Fruit fly (Drosophila melanogaster): Measurements from ENCODE around the gene wac.

The wac gene

DNA sequence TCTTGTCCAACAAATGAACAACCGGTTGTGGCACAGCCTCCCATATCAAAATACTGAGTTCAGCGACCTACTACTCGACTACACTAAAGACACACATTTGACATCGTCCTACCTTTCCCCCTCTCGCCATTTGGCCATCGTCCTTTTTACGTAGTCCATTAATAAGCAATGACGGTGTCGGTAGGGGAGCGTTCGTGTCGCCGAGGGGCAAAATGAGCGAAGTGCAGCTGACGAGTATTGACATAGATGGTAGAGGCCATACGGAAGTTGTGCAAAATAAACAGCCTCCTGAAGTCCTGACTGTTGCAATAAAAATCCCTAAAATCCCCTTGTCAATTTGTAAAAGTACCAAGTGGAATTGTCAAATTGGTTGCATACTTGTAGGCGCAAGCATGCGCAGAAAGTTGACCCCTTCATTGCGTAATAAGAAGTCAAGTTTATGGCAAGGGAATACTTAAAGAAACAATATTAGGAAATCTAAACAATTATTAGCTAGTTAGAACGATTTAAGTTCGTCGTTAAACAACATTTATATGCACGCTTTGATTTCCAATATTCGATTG lies 33.7 kb downstream of the wac start:
- TF ChIP-seq CG34367 (tag; optimal IDR thresholded peaks at IDR 0.05) = no peak
- TF ChIP-seq EcR (GFP tag; optimal IDR thresholded peaks at IDR 0.05) = peak; percentile 80
- 0 out of 3 replicates have a peak, but pooled peaks have one; percentile 36 for TF ChIP-seq CG4496 (GFP tag; IDR thresholded peaks at IDR 0.05)
- TF ChIP-seq CG8301 (tag; optimal IDR thresholded peaks at IDR 0.05) = no peak

dm6 chr3L:292146-292776 lies 34.3 kb downstream of the wac start:
- no peak for TF ChIP-seq CG15710 (tag; optimal IDR thresholded peaks at IDR 0.05)
- TF ChIP-seq rn (GFP tag; IDR thresholded peaks at IDR 0.05) = no peak
- no peak for TF ChIP-seq CG12605 (GFP tag; IDR thresholded peaks at IDR 0.05)
- no peak for TF ChIP-seq CG8159 (tag; optimal IDR thresholded peaks at IDR 0.05)
- TF ChIP-seq CG14655 (GFP tag; optimal IDR thresholded peaks at IDR 0.05) = no peak
- no peak for TF ChIP-seq CG9948 (tag; optimal IDR thresholded peaks at IDR 0.05)
- no peak for TF ChIP-seq Ets98B (GFP tag; IDR thresholded peaks at IDR 0.05)
- TF ChIP-seq Pif1B (GFP tag; optimal IDR thresholded peaks at IDR 0.05) = no peak
- TF ChIP-seq CG8301 (tag; optimal IDR thresholded peaks at IDR 0.05) = no peak
- peak; percentile 50 for TF ChIP-seq CG13204 (GFP tag; optimal IDR thresholded peaks at IDR 0.05)
- TF ChIP-seq CG17806 (tag; optimal IDR thresholded peaks at IDR 0.05) = no peak
- TF ChIP-seq Snoo (tag; optimal IDR thresholded peaks at IDR 0.05) = no peak
- peak; percentile 2 for TF ChIP-seq gl (tag; optimal IDR thresholded peaks at IDR 0.05)
- TF ChIP-seq fd96Ca (GFP tag; IDR thresholded peaks at IDR 0.05) = no peak
- TF ChIP-seq Pif1A (GFP tag; optimal IDR thresholded peaks at IDR 0.05) = no peak
- no peak for TF ChIP-seq EcR (GFP tag; optimal IDR thresholded peaks at IDR 0.05)

DNA sequence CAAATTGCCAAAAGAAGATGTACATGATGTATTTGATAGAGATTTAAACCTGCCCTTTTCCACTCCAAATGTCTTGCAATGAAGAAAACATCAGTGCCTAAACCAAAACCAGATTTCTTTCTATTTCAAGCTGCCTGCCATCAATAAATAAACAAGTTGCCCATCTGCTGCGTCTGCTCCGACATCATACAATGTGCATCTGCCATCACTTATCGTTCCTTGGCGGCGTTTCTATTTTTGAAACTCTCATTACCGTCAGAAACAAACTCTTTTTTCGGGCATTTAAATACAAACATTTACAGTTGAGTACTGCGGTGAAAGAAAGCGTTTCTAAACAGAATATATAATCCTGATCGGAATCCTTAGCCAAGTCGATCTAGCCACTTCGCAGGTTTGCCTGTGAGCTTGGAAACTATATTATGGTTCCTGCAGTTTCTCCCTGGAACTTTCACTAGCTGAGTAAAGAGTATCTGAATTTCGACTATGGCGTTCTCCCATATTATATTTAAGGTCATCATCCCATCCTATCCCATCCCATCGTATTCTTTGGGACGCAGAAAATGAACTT lies 36.9 kb downstream of the wac start:
- TF ChIP-seq Snoo (tag; optimal IDR thresholded peaks at IDR 0.05) (no peak), Ets98B (GFP tag; IDR thresholded peaks at IDR 0.05) (no peak), D1 (tag; optimal IDR thresholded peaks at IDR 0.05) (no peak), EcR (GFP tag; optimal IDR thresholded peaks at IDR 0.05) (peak; percentile 40), CG8301 (tag; optimal IDR thresholded peaks at IDR 0.05) (peak; percentile 24), CG14655 (GFP tag; optimal IDR thresholded peaks at IDR 0.05) (peak; percentile 52), CG8159 (tag; optimal IDR thresholded peaks at IDR 0.05) (peak; percentile 22), CG17806 (tag; optimal IDR thresholded peaks at IDR 0.05) (no peak), CG13204 (GFP tag; optimal IDR thresholded peaks at IDR 0.05) (no peak)

dm6 chr3L:297240-297639 lies 39.3 kb downstream of the wac start:
- TF ChIP-seq Pif1A (GFP tag; optimal IDR thresholded peaks at IDR 0.05) (no peak), CG34367 (tag; optimal IDR thresholded peaks at IDR 0.05) (no peak), CG8301 (tag; optimal IDR thresholded peaks at IDR 0.05) (no peak), CG13204 (GFP tag; optimal IDR thresholded peaks at IDR 0.05) (no peak), CG4496 (GFP tag; IDR thresholded peaks at IDR 0.05) (no peak), CG10348 (GFP tag; IDR thresholded peaks at IDR 0.05) (no peak)

DNA sequence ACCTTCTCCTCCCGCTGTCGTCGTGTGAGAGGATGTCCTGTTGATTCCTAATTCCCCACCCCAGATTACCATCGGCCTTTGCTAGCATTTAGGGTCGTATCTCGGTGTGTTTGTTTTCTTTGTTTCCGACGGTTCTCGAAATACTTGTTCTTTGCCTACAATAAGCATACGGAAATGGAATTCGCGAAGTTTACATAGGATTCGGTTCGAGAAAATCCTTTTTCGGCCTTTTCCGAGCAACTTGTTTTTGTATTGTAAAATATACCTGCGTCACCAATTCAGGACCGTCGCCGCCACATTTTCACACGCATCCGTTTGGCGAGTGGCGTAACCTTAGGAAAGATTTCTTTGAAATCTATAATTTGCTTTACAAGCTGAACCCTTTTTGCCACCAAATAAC lies 40.5 kb downstream of the wac start:
- no peak for TF ChIP-seq CG10348 (GFP tag; IDR thresholded peaks at IDR 0.05)
- TF ChIP-seq CG34367 (tag; optimal IDR thresholded peaks at IDR 0.05) = no peak
- TF ChIP-seq fd96Ca (GFP tag; IDR thresholded peaks at IDR 0.05) = no peak
- no peak for TF ChIP-seq gl (tag; optimal IDR thresholded peaks at IDR 0.05)
- TF ChIP-seq rn (GFP tag; IDR thresholded peaks at IDR 0.05) = no peak
- TF ChIP-seq CG8301 (tag; optimal IDR thresholded peaks at IDR 0.05) = no peak

dm6 chr3L:299952-300605 lies 42.1 kb downstream of the wac start:
- TF ChIP-seq Snoo (tag; optimal IDR thresholded peaks at IDR 0.05) = no peak
- TF ChIP-seq CG12605 (GFP tag; IDR thresholded peaks at IDR 0.05) = no peak
